Worm (Caenorhabditis elegans) whole organism, late embryonic: Measurements from ENCODE around the gene exos-4.1.
A peak's percentile ranks its signal among the peaks of the same experiment; 100 is the strongest.

ENCODE experiments used
- C08G9.2 ChIP-seq: sonication (generic microtip); optimal IDR thresholded peaks from 2 replicates; lab custom pipeline; 2016; ENCODE audit warnings: mild to moderate bottlenecking, missing genetic modification characterization, moderate library complexity, missing compliant biosample characterization
- F13H6.1 ChIP-seq: sonication (generic microtip); optimal IDR thresholded peaks from 2 replicates; lab custom pipeline; 2016; ENCODE audit warnings: missing genetic modification characterization, missing compliant biosample characterization
- K02D7.2 ChIP-seq: sonication (generic microtip); optimal IDR thresholded peaks from 2 replicates; lab custom pipeline; 2017; ENCODE audit warnings: mild to moderate bottlenecking, missing genetic modification characterization, missing compliant biosample characterization
- K09A11.1 ChIP-seq: sonication (generic microtip); optimal IDR thresholded peaks from 2 replicates; lab custom pipeline; 2017; ENCODE audit warnings: antibody characterized with exemption, mild to moderate bottlenecking, missing genetic modification characterization, missing compliant biosample characterization; ENCODE audit not compliant: insufficient read depth
- T23F11.4 ChIP-seq: fragments of 200-800 bp; sonication (Bioruptor generic); optimal IDR thresholded peaks from 2 replicates; lab custom pipeline; 2018; ENCODE audit warnings: mild to moderate bottlenecking, missing genetic modification characterization, missing compliant biosample characterization
- Y22D7AL.16 ChIP-seq: sonication (generic microtip); optimal IDR thresholded peaks from 2 replicates; lab custom pipeline; 2016; ENCODE audit warnings: missing genetic modification characterization, missing compliant biosample characterization
- ahr-1 ChIP-seq: sonication (generic microtip); optimal IDR thresholded peaks from 2 replicates; lab custom pipeline; 2016; ENCODE audit warnings: missing genetic modification characterization, missing compliant biosample characterization
- ama-1 ChIP-seq: fragments of 150-350 bp; optimal IDR thresholded peaks from 2 replicates; lab custom pipeline; 2014
- ceh-14 ChIP-seq: sonication (generic microtip); optimal IDR thresholded peaks from 2 replicates; lab custom pipeline; 2016; ENCODE audit warnings: missing genotype, missing genetic modification characterization, missing compliant biosample characterization
- ceh-18 ChIP-seq: sonication (generic microtip); optimal IDR thresholded peaks from 2 replicates; lab custom pipeline; 2016; ENCODE audit warnings: missing genetic modification characterization, missing compliant biosample characterization
- ceh-2 ChIP-seq: sonication (generic microtip); optimal IDR thresholded peaks from 2 replicates; lab custom pipeline; 2016; ENCODE audit warnings: missing genotype, missing genetic modification characterization, missing compliant biosample characterization
- ceh-22 ChIP-seq: sonication (generic microtip); optimal IDR thresholded peaks from 2 replicates; lab custom pipeline; 2017; ENCODE audit warnings: missing biosample characterization, missing genetic modification characterization
- ceh-24 ChIP-seq: sonication (generic microtip); optimal IDR thresholded peaks from 2 replicates; lab custom pipeline; 2016; ENCODE audit warnings: mild to moderate bottlenecking, missing genetic modification characterization, missing compliant biosample characterization
- ceh-30 ChIP-seq: fragments of 150-350 bp; optimal IDR thresholded peaks from 2 replicates; lab custom pipeline; 2014; ENCODE audit warnings: missing biosample characterization, missing genetic modification characterization
- ceh-31 ChIP-seq: sonication (generic microtip); optimal IDR thresholded peaks from 2 replicates; lab custom pipeline; 2016; ENCODE audit warnings: missing genetic modification characterization, missing compliant biosample characterization
- ceh-34 ChIP-seq: sonication (generic microtip); optimal IDR thresholded peaks from 2 replicates; lab custom pipeline; 2016; ENCODE audit warnings: mild to moderate bottlenecking, missing genetic modification characterization, missing compliant biosample characterization
- ceh-48 ChIP-seq: sonication (generic microtip); optimal IDR thresholded peaks from 2 replicates; lab custom pipeline; 2016; ENCODE audit warnings: missing genetic modification characterization, inconsistent platforms, missing compliant biosample characterization
- ceh-6 ChIP-seq: fragments of 200-800 bp; sonication (Bioruptor generic); optimal IDR thresholded peaks from 2 replicates; lab custom pipeline; 2018; ENCODE audit warnings: mild to moderate bottlenecking, missing genetic modification characterization, missing compliant biosample characterization
- ceh-9 ChIP-seq: sonication (generic microtip); optimal IDR thresholded peaks from 2 replicates; lab custom pipeline; 2016; ENCODE audit warnings: mild to moderate bottlenecking, missing genetic modification characterization, inconsistent platforms, missing compliant biosample characterization
- che-1 ChIP-seq: sonication (generic microtip); optimal IDR thresholded peaks from 2 replicates; lab custom pipeline; 2016; ENCODE audit warnings: mild to moderate bottlenecking, missing genetic modification characterization, missing compliant biosample characterization
- dmd-4 ChIP-seq: sonication (generic microtip); optimal IDR thresholded peaks from 2 replicates; lab custom pipeline; 2016; ENCODE audit warnings: borderline replicate concordance, missing genetic modification characterization, missing compliant biosample characterization
- dve-1 ChIP-seq: sonication (generic microtip); optimal IDR thresholded peaks from 2 replicates; lab custom pipeline; 2017; ENCODE audit warnings: antibody characterized with exemption, mild to moderate bottlenecking, missing genetic modification characterization, missing compliant biosample characterization
- elt-2 ChIP-seq: sonication (generic microtip); optimal IDR thresholded peaks from 2 replicates; lab custom pipeline; 2016; ENCODE audit warnings: missing genetic modification reagents, missing genetic modification characterization, missing compliant biosample characterization
- elt-4 ChIP-seq: sonication (generic microtip); optimal IDR thresholded peaks from 2 replicates; lab custom pipeline; 2016; ENCODE audit warnings: missing genetic modification characterization, missing compliant biosample characterization
- ets-4 ChIP-seq: sonication (generic microtip); optimal IDR thresholded peaks from 2 replicates; lab custom pipeline; 2016; ENCODE audit warnings: missing genetic modification characterization, missing compliant biosample characterization
- eyg-1 ChIP-seq: sonication (generic microtip); optimal IDR thresholded peaks from 2 replicates; lab custom pipeline; 2016; ENCODE audit warnings: missing genotype, missing genetic modification characterization, missing compliant biosample characterization
- fax-1 ChIP-seq: sonication (generic microtip); optimal IDR thresholded peaks from 2 replicates; lab custom pipeline; 2016; ENCODE audit warnings: missing genotype, missing genetic modification characterization, missing compliant biosample characterization
- fkh-6 ChIP-seq: sonication (generic microtip); optimal IDR thresholded peaks from 2 replicates; lab custom pipeline; 2016; ENCODE audit warnings: missing genetic modification characterization, missing compliant biosample characterization
- gmeb-2 ChIP-seq: sonication (generic microtip); optimal IDR thresholded peaks from 2 replicates; lab custom pipeline; 2016; ENCODE audit warnings: missing genetic modification characterization, inconsistent platforms, missing compliant biosample characterization
- hlh-13 ChIP-seq: fragments of 200-800 bp; sonication (Bioruptor generic); optimal IDR thresholded peaks from 2 replicates; lab custom pipeline; 2018; ENCODE audit warnings: mild to moderate bottlenecking, missing genetic modification characterization, missing compliant biosample characterization
- hlh-6 ChIP-seq: sonication (generic microtip); optimal IDR thresholded peaks from 2 replicates; lab custom pipeline; 2016; ENCODE audit warnings: missing genotype, missing genetic modification characterization, missing compliant biosample characterization
- hlh-8 ChIP-seq: sonication (generic microtip); optimal IDR thresholded peaks from 2 replicates; lab custom pipeline; 2016; ENCODE audit warnings: missing genotype, missing genetic modification characterization, missing compliant biosample characterization
- lim-6 ChIP-seq: sonication (generic microtip); optimal IDR thresholded peaks from 2 replicates; lab custom pipeline; 2016; ENCODE audit warnings: missing genetic modification characterization, missing compliant biosample characterization
- lin-11 ChIP-seq: fragments of 200-800 bp; sonication (Bioruptor generic); optimal IDR thresholded peaks from 2 replicates; lab custom pipeline; 2018; ENCODE audit warnings: mild to moderate bottlenecking, missing genetic modification characterization, missing compliant biosample characterization
- mec-3 ChIP-seq: sonication (generic microtip); optimal IDR thresholded peaks from 2 replicates; lab custom pipeline; 2016; ENCODE audit warnings: borderline replicate concordance, missing genetic modification characterization, missing compliant biosample characterization
- nfya-1 ChIP-seq: sonication (generic microtip); optimal IDR thresholded peaks from 2 replicates; lab custom pipeline; 2017; ENCODE audit warnings: missing genetic modification characterization, mild to moderate bottlenecking, missing compliant biosample characterization, antibody characterized with exemption, moderate library complexity
- nhr-11 ChIP-seq: fragments of 150-350 bp; optimal IDR thresholded peaks from 2 replicates; lab custom pipeline; 2014; ENCODE audit warnings: missing biosample characterization, missing genetic modification characterization
- npax-4 ChIP-seq: sonication (generic microtip); optimal IDR thresholded peaks from 2 replicates; lab custom pipeline; 2016; ENCODE audit warnings: missing genetic modification characterization, missing compliant biosample characterization
- pag-3 ChIP-seq: sonication (generic microtip); optimal IDR thresholded peaks from 2 replicates; lab custom pipeline; 2016; ENCODE audit warnings: missing compliant biosample characterization, missing genetic modification characterization, borderline replicate concordance
- pat-9 ChIP-seq: fragments of 200-800 bp; sonication (Bioruptor generic); optimal IDR thresholded peaks from 2 replicates; lab custom pipeline; 2018; ENCODE audit warnings: mild to moderate bottlenecking, missing genetic modification characterization, moderate library complexity, missing compliant biosample characterization
- pax-1 ChIP-seq: fragments of 150-350 bp; optimal IDR thresholded peaks from 2 replicates; lab custom pipeline; 2014; ENCODE audit warnings: missing biosample characterization, missing genetic modification characterization
- pha-2 ChIP-seq: sonication (generic microtip); optimal IDR thresholded peaks from 2 replicates; lab custom pipeline; 2017; ENCODE audit warnings: mild to moderate bottlenecking, missing genetic modification characterization, missing compliant biosample characterization
- pha-4 ChIP-seq: fragments of 150-350 bp; optimal IDR thresholded peaks from 2 replicates; lab custom pipeline; 2018; ENCODE audit warnings: missing biosample characterization, missing genetic modification reagents, missing genetic modification characterization
- rnt-1 ChIP-seq: sonication (generic microtip); optimal IDR thresholded peaks from 2 replicates; lab custom pipeline; 2016; ENCODE audit warnings: missing genetic modification characterization, missing compliant biosample characterization
- sdc-2 ChIP-seq: sonication (generic microtip); optimal IDR thresholded peaks from 2 replicates; lab custom pipeline; 2016; ENCODE audit warnings: missing genotype, missing genetic modification characterization, missing compliant biosample characterization
- sox-2 ChIP-seq: fragments of 200-800 bp; sonication (Bioruptor generic); IDR thresholded peaks from 2 replicates; pipeline ENCODE4 v1.3.6; 2022; ENCODE audit warnings: missing genetic modification reagents, missing genetic modification characterization, missing compliant biosample characterization
- sox-4 ChIP-seq: sonication (generic microtip); optimal IDR thresholded peaks from 2 replicates; lab custom pipeline; 2017; ENCODE audit warnings: mild to moderate bottlenecking, missing genetic modification characterization, inconsistent platforms, missing compliant biosample characterization
- tbx-2 ChIP-seq: sonication (generic microtip); optimal IDR thresholded peaks from 2 replicates; lab custom pipeline; 2016; ENCODE audit warnings: missing genetic modification characterization, missing compliant biosample characterization
- tbx-7 ChIP-seq: sonication (generic microtip); optimal IDR thresholded peaks from 2 replicates; lab custom pipeline; 2016; ENCODE audit warnings: missing genotype, missing genetic modification characterization, missing compliant biosample characterization
- unc-3 ChIP-seq, 2 experiments: fragments of 200-800 bp in 1 of 2; sonication (Bioruptor generic) in 1 of 2; sonication (generic microtip) in 1 of 2; conservative IDR thresholded peaks in 1 of 2; optimal IDR thresholded peaks in 1 of 2; 2 replicates each; pipeline versions ENCODE4 v1.3.6 to Lab custom; 2016 to 2022; ENCODE audit warnings: missing compliant biosample characterization in 2 of 2, missing genetic modification characterization in 2 of 2, missing genetic modification reagents in 1 of 2
- unc-42 ChIP-seq: sonication (generic microtip); optimal IDR thresholded peaks from 2 replicates; lab custom pipeline; 2016; ENCODE audit warnings: missing genotype, missing genetic modification characterization, missing compliant biosample characterization
- unc-86 ChIP-seq: sonication (generic microtip); optimal IDR thresholded peaks from 2 replicates; lab custom pipeline; 2016; ENCODE audit warnings: missing genetic modification characterization, missing compliant biosample characterization
- zip-5 ChIP-seq: sonication (generic microtip); optimal IDR thresholded peaks from 2 replicates; lab custom pipeline; 2016; ENCODE audit warnings: missing genetic modification characterization, missing compliant biosample characterization
- ztf-16 ChIP-seq: sonication (generic microtip); optimal IDR thresholded peaks from 2 replicates; lab custom pipeline; 2017; ENCODE audit warnings: missing genetic modification characterization, missing compliant biosample characterization

exos-4.1 gene

ce11 chrIV:13098652-13099051 is at the start of gene exos-4.1, which contains the start of the genes dli-1 and tin-9.2:
exos-4.1 (plus strand) TSS chrIV:13098999.
dli-1 (minus strand) TSS chrIV:13098792.
tin-9.2 (plus strand) TSS chrIV:13098995.
- no peak for TF ChIP-seq ceh-9 (tag; lab: Kevin White, UChicago)
- no peak for TF ChIP-seq pha-4 (tag; lab: Kevin White, UChicago)
- no peak for TF ChIP-seq ceh-6 (GFP tag; lab: Kevin White, UChicago)
- no peak for TF ChIP-seq npax-4 (tag; lab: Kevin White, UChicago)
- no peak for TF ChIP-seq ceh-48 (tag; lab: Kevin White, UChicago)
- no peak for TF ChIP-seq tbx-7
- TF ChIP-seq eyg-1 = no peak
- no peak for TF ChIP-seq sox-2 (GFP tag; lab: Robert Waterston, UW)
- peak; percentile 0 for TF ChIP-seq fax-1
- no peak for TF ChIP-seq gmeb-2
- no peak for TF ChIP-seq F13H6.1 (tag; lab: Kevin White, UChicago)
- no peak for TF ChIP-seq ahr-1 (tag; lab: Kevin White, UChicago)
- TF ChIP-seq ceh-31 (tag; lab: Kevin White, UChicago) = peak; percentile 21
- TF ChIP-seq tbx-2 (tag; lab: Kevin White, UChicago) = peak; percentile 35
- no peak for TF ChIP-seq zip-5 (tag; lab: Kevin White, UChicago)
- TF ChIP-seq ceh-18 (tag; lab: Kevin White, UChicago) = no peak
- no peak for TF ChIP-seq ama-1
- no peak for TF ChIP-seq ceh-30 (tag; lab: Kevin White, UChicago)
- TF ChIP-seq T23F11.4 (GFP tag; lab: Kevin White, UChicago) = no peak
- no peak for TF ChIP-seq nhr-11 (tag; lab: Kevin White, UChicago)
- no peak for TF ChIP-seq mec-3
- no peak for TF ChIP-seq lim-6 (tag; lab: Kevin White, UChicago)
- TF ChIP-seq nfya-1 = peak; percentile 47
- no peak for TF ChIP-seq C08G9.2 (tag; lab: Kevin White, UChicago)
- TF ChIP-seq lin-11 = no peak
- no peak for TF ChIP-seq sdc-2 (tag; lab: Kevin White, UChicago)
- no peak for TF ChIP-seq pag-3 (tag; lab: Kevin White, UChicago)
- no peak for TF ChIP-seq hlh-8
- peak; percentile 57 for TF ChIP-seq ceh-14 (tag; lab: Kevin White, UChicago)
- TF ChIP-seq ceh-24 (tag; lab: Kevin White, UChicago) = no peak
- peak; percentile 2 for TF ChIP-seq rnt-1
- TF ChIP-seq hlh-13 = no peak
- no peak for TF ChIP-seq K09A11.1
- TF ChIP-seq ceh-2 (tag; lab: Kevin White, UChicago) = no peak
- TF ChIP-seq unc-3 (GFP tag; conservative IDR thresholded peaks at IDR 0.05; lab: Robert Waterston, UW) = no peak
- TF ChIP-seq unc-3 (tag; optimal IDR thresholded peaks at IDR 0.05; lab: Kevin White, UChicago) = no peak
- no peak for TF ChIP-seq pax-1
- TF ChIP-seq ets-4 (tag; lab: Kevin White, UChicago) = no peak
- TF ChIP-seq pha-2 (tag; lab: Kevin White, UChicago) = no peak
- TF ChIP-seq Y22D7AL.16 = no peak
- no peak for TF ChIP-seq dve-1 (tag; lab: Kevin White, UChicago)
- no peak for TF ChIP-seq pat-9 (tag; lab: Kevin White, UChicago)
- no peak for TF ChIP-seq elt-2 (tag; lab: Kevin White, UChicago)
- no peak for TF ChIP-seq che-1 (tag; lab: Kevin White, UChicago)
- no peak for TF ChIP-seq hlh-6 (tag; lab: Kevin White, UChicago)
- TF ChIP-seq dmd-4 (tag; lab: Kevin White, UChicago) = no peak
- TF ChIP-seq elt-4 = no peak
- TF ChIP-seq K02D7.2 (tag; lab: Kevin White, UChicago) = no peak
- peak; percentile 9 for TF ChIP-seq ceh-34 (tag; lab: Kevin White, UChicago)
- peak; percentile 95 for TF ChIP-seq unc-42 (tag; lab: Kevin White, UChicago)
- TF ChIP-seq sox-4 (tag; lab: Kevin White, UChicago) = no peak
- no peak for TF ChIP-seq ztf-16 (tag; lab: Kevin White, UChicago)
- TF ChIP-seq unc-86 (tag; lab: Kevin White, UChicago) = no peak
- no peak for TF ChIP-seq ceh-22 (tag; lab: Kevin White, UChicago)
- TF ChIP-seq fkh-6 = no peak
